Worm (Caenorhabditis elegans): ENCODE data around the gene srlf-24.
"Not testable (repeated sequence)": the region's sequence is repeated elsewhere in the genome, so short reads cannot be mapped to it uniquely, and the experiment has no call there.

ce11 chrIV:11154425-11155114 is 48.9 kb upstream of the srlf-24 start, which contains the start of gene C08F8.3:
- TF ChIP-seq him-1, dao-5 (tag; optimal IDR thresholded peaks at IDR 0.05): not testable (repeated sequence)
